Worm (Caenorhabditis elegans) whole organism, midembryonic: ENCODE data around the gene mrp-2.

Experiments
- T22C8.4 ChIP-seq: fragments of 200-800 bp; sonication (Bioruptor generic); IDR thresholded peaks from 2 replicates; pipeline ENCODE4 v1.3.6; 2022; ENCODE audit warnings: missing genetic modification characterization, missing compliant biosample characterization
- cog-1 ChIP-seq: sonication (generic microtip); optimal IDR thresholded peaks from 2 replicates; lab custom pipeline; 2016; ENCODE audit warnings: missing genetic modification characterization, missing compliant biosample characterization
- flt-1 ChIP-seq: fragments of 200-800 bp; sonication (Bioruptor generic); IDR thresholded peaks from 2 replicates; pipeline ENCODE4 v1.3.6; 2022; ENCODE audit warnings: missing genetic modification characterization, missing compliant biosample characterization
- klf-2 ChIP-seq: fragments of 200-800 bp; sonication (Bioruptor generic); conservative IDR thresholded peaks from 2 replicates; pipeline ENCODE4 v1.3.6; 2022; ENCODE audit warnings: missing genetic modification reagents, missing genetic modification characterization, missing compliant biosample characterization
- med-1 ChIP-seq: sonication (generic microtip); optimal IDR thresholded peaks from 2 replicates; lab custom pipeline; 2017; ENCODE audit warnings: missing genetic modification characterization, mild to moderate bottlenecking, missing compliant biosample characterization, antibody characterized with exemption, missing genetic modification reagents; ENCODE audit not compliant: insufficient read depth
- ref-1 ChIP-seq: fragments of 200-800 bp; sonication (Bioruptor generic); conservative IDR thresholded peaks from 2 replicates; pipeline ENCODE4 v1.3.6; 2022; ENCODE audit warnings: missing genetic modification reagents, missing genetic modification characterization, missing compliant biosample characterization
- tab-1 ChIP-seq: fragments of 200-800 bp; sonication (Bioruptor generic); IDR thresholded peaks from 2 replicates; pipeline ENCODE4 v1.3.6; 2022; ENCODE audit warnings: missing genetic modification characterization, missing compliant biosample characterization
- ztf-23 ChIP-seq: fragments of 200-800 bp; sonication (Bioruptor generic); IDR thresholded peaks from 2 replicates; pipeline ENCODE4 v1.3.6; 2022; ENCODE audit warnings: missing genetic modification reagents, missing genetic modification characterization, missing compliant biosample characterization
- ztf-29 ChIP-seq: fragments of 200-800 bp; sonication (Bioruptor generic); IDR thresholded peaks from 2 replicates; pipeline ENCODE4 v1.3.6; 2022; ENCODE audit warnings: missing genetic modification reagents, missing genetic modification characterization, missing compliant biosample characterization

Gene mrp-2

ce11 chrX:593910-594447 is 21.5 kb upstream of the mrp-2 start, which contains the start of gene F13C5.2:
Gene F13C5.2, plus strand, starts transcription at chrX:593960.
- TF ChIP-seq ref-1 (GFP tag; lab: Robert Waterston, UW) (no peak), med-1 (GFP tag; lab: Kevin White, UChicago) (no peak), tab-1 (GFP tag; lab: Robert Waterston, UW) (peak; percentile 63; the same call in 1 of the 2 replicates), klf-2 (GFP tag; lab: Robert Waterston, UW) (no peak), flt-1 (GFP tag; lab: Robert Waterston, UW) (no peak)

- TF ChIP-seq ztf-23 (GFP tag; lab: Robert Waterston, UW) (peak; percentile 26; the same call in 1 of the 2 replicates), cog-1 (peak; percentile 89), med-1 (GFP tag; lab: Kevin White, UChicago) (no peak), flt-1 (GFP tag; lab: Robert Waterston, UW) (peak; percentile 73)
Measured at ce11 chrX:593245-593733, 20.8 kb upstream of the mrp-2 start.

- TF ChIP-seq ztf-23 (GFP tag; lab: Robert Waterston, UW) (no peak), ref-1 (GFP tag; lab: Robert Waterston, UW) (no peak), flt-1 (GFP tag; lab: Robert Waterston, UW) (no peak), tab-1 (GFP tag; lab: Robert Waterston, UW) (no peak), cog-1 (no peak), T22C8.4 (GFP tag; lab: Robert Waterston, UW) (no peak), ztf-29 (no peak), klf-2 (GFP tag; lab: Robert Waterston, UW) (no peak)
Measured at ce11 chrX:591056-591455, 18.6 kb upstream of the mrp-2 start.

ce11 chrX:587798-588197 is 15.3 kb upstream of the mrp-2 start, which contains the start of gene mrp-1:
Gene mrp-1, minus strand, starts transcription at chrX:587898.
- TF ChIP-seq ztf-23 (GFP tag; lab: Robert Waterston, UW) (no peak), T22C8.4 (GFP tag; lab: Robert Waterston, UW) (no peak), flt-1 (GFP tag; lab: Robert Waterston, UW) (no peak), cog-1 (no peak), med-1 (GFP tag; lab: Kevin White, UChicago) (no peak), tab-1 (GFP tag; lab: Robert Waterston, UW) (no peak), ref-1 (GFP tag; lab: Robert Waterston, UW) (no peak), klf-2 (GFP tag; lab: Robert Waterston, UW) (no peak), ztf-29 (no peak)

ce11 chrX:585598-586217 is 13.2 kb upstream of the mrp-2 start:
- TF ChIP-seq T22C8.4 (GFP tag; lab: Robert Waterston, UW) = no peak
- TF ChIP-seq cog-1 = no peak
- TF ChIP-seq flt-1 (GFP tag; lab: Robert Waterston, UW) = no peak

- TF ChIP-seq klf-2 (GFP tag; lab: Robert Waterston, UW) (no peak), ref-1 (GFP tag; lab: Robert Waterston, UW) (no peak), tab-1 (GFP tag; lab: Robert Waterston, UW) (no peak)
Measured at ce11 chrX:581754-582153, 9.3 kb upstream of the mrp-2 start.

ce11 chrX:575084-575483 is 2.6 kb upstream of the mrp-2 start:
- TF ChIP-seq ztf-29 = no peak
- no peak for TF ChIP-seq flt-1 (GFP tag; lab: Robert Waterston, UW)
- TF ChIP-seq med-1 (GFP tag; lab: Kevin White, UChicago) = no peak
- TF ChIP-seq tab-1 (GFP tag; lab: Robert Waterston, UW) = no peak
- TF ChIP-seq ztf-23 (GFP tag; lab: Robert Waterston, UW) = no peak
- no peak for TF ChIP-seq ref-1 (GFP tag; lab: Robert Waterston, UW)
- no peak for TF ChIP-seq cog-1
- no peak for TF ChIP-seq T22C8.4 (GFP tag; lab: Robert Waterston, UW)
- TF ChIP-seq klf-2 (GFP tag; lab: Robert Waterston, UW) = no peak

- TF ChIP-seq ref-1 (GFP tag; lab: Robert Waterston, UW) (no peak), flt-1 (GFP tag; lab: Robert Waterston, UW) (no peak), klf-2 (GFP tag; lab: Robert Waterston, UW) (no peak), tab-1 (GFP tag; lab: Robert Waterston, UW) (no peak), ztf-29 (no peak), ztf-23 (GFP tag; lab: Robert Waterston, UW) (no peak), T22C8.4 (GFP tag; lab: Robert Waterston, UW) (no peak), cog-1 (no peak), med-1 (GFP tag; lab: Kevin White, UChicago) (no peak)
Measured at ce11 chrX:573270-573669, 769 bp upstream of the mrp-2 start.

- TF ChIP-seq med-1 (GFP tag; lab: Kevin White, UChicago) (no peak), T22C8.4 (GFP tag; lab: Robert Waterston, UW) (no peak), ztf-29 (no peak), klf-2 (GFP tag; lab: Robert Waterston, UW) (no peak), ref-1 (GFP tag; lab: Robert Waterston, UW) (no peak), tab-1 (GFP tag; lab: Robert Waterston, UW) (no peak), cog-1 (no peak), ztf-23 (GFP tag; lab: Robert Waterston, UW) (no peak), flt-1 (GFP tag; lab: Robert Waterston, UW) (no peak)
Measured at ce11 chrX:571367-571766, 1.1 kb downstream of the mrp-2 start.

ce11 chrX:557857-558256 is 14.6 kb downstream of the mrp-2 start, which contains the start of gene nas-38:
Gene nas-38, plus strand, starts transcription at chrX:558157.
- TF ChIP-seq flt-1 (GFP tag; lab: Robert Waterston, UW) (no peak), klf-2 (GFP tag; lab: Robert Waterston, UW) (no peak), tab-1 (GFP tag; lab: Robert Waterston, UW) (no peak), cog-1 (no peak), med-1 (GFP tag; lab: Kevin White, UChicago) (no peak)
